Worm (Caenorhabditis elegans) whole organism, L3 larva: ENCODE measurements around the gene F19H8.2.
A peak's percentile ranks its signal among the peaks of the same experiment; 100 is the strongest.

ENCODE experiments used
- R02D3.7 ChIP-seq: fragments of 150-350 bp; optimal IDR thresholded peaks from 2 replicates; lab custom pipeline; 2014; ENCODE audit warnings: missing biosample characterization, missing genetic modification characterization
- ZK546.5 ChIP-seq: sonication (generic microtip); optimal IDR thresholded peaks from 2 replicates; lab custom pipeline; 2017; ENCODE audit warnings: missing biosample characterization, missing genetic modification characterization
- aly-2 ChIP-seq: fragments of 150-350 bp; optimal IDR thresholded peaks from 2 replicates; lab custom pipeline; 2014; ENCODE audit warnings: missing biosample characterization, missing genetic modification characterization
- ama-1 ChIP-seq: fragments of 150-350 bp; optimal IDR thresholded peaks from 2 replicates; lab custom pipeline; 2018
- ceh-16 ChIP-seq: sonication (generic microtip); optimal IDR thresholded peaks from 2 replicates; lab custom pipeline; 2017; ENCODE audit warnings: missing biosample characterization, missing genetic modification characterization
- ceh-28 ChIP-seq: fragments of 150-350 bp; optimal IDR thresholded peaks from 2 replicates; lab custom pipeline; 2014; ENCODE audit warnings: missing biosample characterization, missing genetic modification reagents, missing genetic modification characterization
- ceh-9 ChIP-seq: sonication (generic microtip); optimal IDR thresholded peaks from 2 replicates; lab custom pipeline; 2018; ENCODE audit warnings: missing biosample characterization, missing genetic modification characterization
- daf-12 ChIP-seq: fragments of 150-350 bp; optimal IDR thresholded peaks from 2 replicates; lab custom pipeline; 2014; ENCODE audit warnings: missing biosample characterization, missing genetic modification reagents, missing genetic modification characterization
- egl-5 ChIP-seq: fragments of 150-350 bp; optimal IDR thresholded peaks from 2 replicates; lab custom pipeline; 2017; ENCODE audit warnings: missing biosample characterization, missing genetic modification reagents, missing genetic modification characterization, inconsistent platforms
- elt-1 ChIP-seq: fragments of 150-350 bp; optimal IDR thresholded peaks from 2 replicates; lab custom pipeline; 2014; ENCODE audit warnings: missing biosample characterization, missing genetic modification characterization
- elt-2 ChIP-seq: sonication (generic microtip); optimal IDR thresholded peaks from 2 replicates; lab custom pipeline; 2016; ENCODE audit warnings: missing genetic modification reagents, mild to moderate bottlenecking, missing genetic modification characterization, missing compliant biosample characterization
- elt-3 ChIP-seq, 3 experiments: fragments of 150-350 bp in 1 of 3; sonication (generic microtip) in 2 of 3; optimal IDR thresholded peaks; 2 replicates in 2 of 3; 4 replicates in 1 of 3; lab custom pipeline; 2014 to 2017; ENCODE audit warnings: missing biosample characterization in 3 of 3, missing genetic modification characterization in 3 of 3
- eor-1 ChIP-seq, 2 experiments: fragments of 150-350 bp; optimal IDR thresholded peaks; 2 replicates each; lab custom pipeline; 2014 to 2018; ENCODE audit warnings: missing biosample characterization in 2 of 2, missing genetic modification characterization in 2 of 2
- fkh-2 ChIP-seq: fragments of 150-350 bp; optimal IDR thresholded peaks from 2 replicates; lab custom pipeline; 2014; ENCODE audit warnings: missing biosample characterization, missing genetic modification reagents, missing genetic modification characterization
- fos-1 ChIP-seq: fragments of 150-350 bp; optimal IDR thresholded peaks from 2 replicates; lab custom pipeline; 2014; ENCODE audit warnings: missing biosample characterization, missing genetic modification characterization
- hmg-11 ChIP-seq: sonication (generic microtip); optimal IDR thresholded peaks from 2 replicates; lab custom pipeline; 2016; ENCODE audit warnings: missing genetic modification characterization, missing compliant biosample characterization
- jun-1 ChIP-seq: fragments of 150-350 bp; optimal IDR thresholded peaks from 2 replicates; lab custom pipeline; 2014; ENCODE audit warnings: missing biosample characterization, missing genetic modification reagents, missing genetic modification characterization
- lin-15B ChIP-seq: fragments of 150-350 bp; optimal IDR thresholded peaks from 2 replicates; lab custom pipeline; 2014; ENCODE audit warnings: missing biosample characterization, missing genetic modification characterization
- lin-39 ChIP-seq: fragments of 150-350 bp; optimal IDR thresholded peaks from 2 replicates; lab custom pipeline; 2018; ENCODE audit warnings: missing biosample characterization, missing genetic modification reagents, missing genetic modification characterization
- lsy-12 ChIP-seq: sonication (generic microtip); optimal IDR thresholded peaks from 2 replicates; lab custom pipeline; 2016; ENCODE audit warnings: mild to moderate bottlenecking, missing genetic modification characterization, missing compliant biosample characterization
- mml-1 ChIP-seq: fragments of 150-350 bp; sonication (generic microtip); optimal IDR thresholded peaks from 3 replicates; lab custom pipeline; 2014; ENCODE audit warnings: missing biosample characterization, missing genetic modification characterization
- nfya-1 ChIP-seq: sonication (generic microtip); optimal IDR thresholded peaks from 2 replicates; lab custom pipeline; 2017; ENCODE audit warnings: missing genetic modification characterization, mild to moderate bottlenecking, missing compliant biosample characterization, antibody characterized with exemption, moderate library complexity; ENCODE audit not compliant: insufficient read depth
- nhr-11 ChIP-seq: fragments of 150-350 bp; optimal IDR thresholded peaks from 2 replicates; lab custom pipeline; 2014; ENCODE audit warnings: missing biosample characterization, missing genetic modification characterization
- nhr-12 ChIP-seq: fragments of 150-350 bp; optimal IDR thresholded peaks from 2 replicates; lab custom pipeline; 2014; ENCODE audit warnings: missing biosample characterization, missing genetic modification characterization
- nhr-23 ChIP-seq: fragments of 150-350 bp; optimal IDR thresholded peaks from 2 replicates; lab custom pipeline; 2014; ENCODE audit warnings: missing biosample characterization, missing genetic modification reagents, missing genetic modification characterization
- nhr-237 ChIP-seq: fragments of 150-350 bp; optimal IDR thresholded peaks from 2 replicates; lab custom pipeline; 2014; ENCODE audit warnings: missing biosample characterization, missing genetic modification characterization
- nhr-25 ChIP-seq: sonication (generic microtip); optimal IDR thresholded peaks from 2 replicates; lab custom pipeline; 2017; ENCODE audit warnings: missing biosample characterization, missing genetic modification characterization
- nhr-28 ChIP-seq: fragments of 150-350 bp; optimal IDR thresholded peaks from 2 replicates; lab custom pipeline; 2014; ENCODE audit warnings: missing biosample characterization, missing genetic modification characterization
- nhr-43 ChIP-seq: sonication (generic microtip); optimal IDR thresholded peaks from 2 replicates; lab custom pipeline; 2016; ENCODE audit warnings: mild to moderate bottlenecking, missing genetic modification characterization, missing compliant biosample characterization; ENCODE audit not compliant: poor library complexity, severe bottlenecking
- nhr-67 ChIP-seq: fragments of 150-350 bp; optimal IDR thresholded peaks from 2 replicates; lab custom pipeline; 2014; ENCODE audit warnings: missing biosample characterization, missing genetic modification characterization
- nhr-76 ChIP-seq: fragments of 150-350 bp; sonication (generic microtip); optimal IDR thresholded peaks from 5 replicates; lab custom pipeline; 2014; ENCODE audit warnings: missing biosample characterization, missing genetic modification characterization
- nhr-77 ChIP-seq: fragments of 150-350 bp; optimal IDR thresholded peaks from 2 replicates; lab custom pipeline; 2014; ENCODE audit warnings: missing biosample characterization, missing genetic modification characterization
- pha-4 ChIP-seq: fragments of 150-350 bp; optimal IDR thresholded peaks from 2 replicates; lab custom pipeline; 2014; ENCODE audit warnings: missing biosample characterization, missing genetic modification reagents, missing genetic modification characterization
- pqm-1 ChIP-seq: fragments of 150-350 bp; optimal IDR thresholded peaks from 2 replicates; lab custom pipeline; 2017; ENCODE audit warnings: missing biosample characterization, missing genetic modification characterization, inconsistent platforms
- sea-2 ChIP-seq: fragments of 150-350 bp; sonication (generic microtip); optimal IDR thresholded peaks from 4 replicates; lab custom pipeline; 2014; ENCODE audit warnings: missing biosample characterization, missing genetic modification reagents, missing genetic modification characterization
- skn-1 ChIP-seq: fragments of 150-350 bp; optimal IDR thresholded peaks from 2 replicates; lab custom pipeline; 2014; ENCODE audit warnings: missing biosample characterization, missing genetic modification characterization
- snpc-4 ChIP-seq: fragments of 150-350 bp; optimal IDR thresholded peaks from 2 replicates; lab custom pipeline; 2014; ENCODE audit warnings: missing biosample characterization, missing genetic modification characterization
- tbx-2 ChIP-seq: sonication (generic microtip); optimal IDR thresholded peaks from 2 replicates; lab custom pipeline; 2016; ENCODE audit warnings: mild to moderate bottlenecking, missing genetic modification characterization, missing compliant biosample characterization
- unc-39 ChIP-seq: sonication (generic microtip); optimal IDR thresholded peaks from 4 replicates; lab custom pipeline; 2017; ENCODE audit warnings: missing biosample characterization, missing genetic modification characterization
- unc-62 ChIP-seq: fragments of 150-350 bp; sonication (generic microtip); optimal IDR thresholded peaks from 4 replicates; lab custom pipeline; 2014; ENCODE audit warnings: missing biosample characterization, missing genetic modification reagents, missing genetic modification characterization
- zag-1 ChIP-seq: fragments of 150-350 bp; optimal IDR thresholded peaks from 2 replicates; lab custom pipeline; 2014; ENCODE audit warnings: missing biosample characterization, missing genetic modification characterization
- ztf-11 ChIP-seq: fragments of 150-350 bp; optimal IDR thresholded peaks from 2 replicates; lab custom pipeline; 2014; ENCODE audit warnings: missing biosample characterization, missing genetic modification characterization
- ztf-4 ChIP-seq: fragments of 150-350 bp; optimal IDR thresholded peaks from 2 replicates; lab custom pipeline; 2014; ENCODE audit warnings: missing biosample characterization, missing genetic modification characterization

Gene F19H8.2

DNA sequence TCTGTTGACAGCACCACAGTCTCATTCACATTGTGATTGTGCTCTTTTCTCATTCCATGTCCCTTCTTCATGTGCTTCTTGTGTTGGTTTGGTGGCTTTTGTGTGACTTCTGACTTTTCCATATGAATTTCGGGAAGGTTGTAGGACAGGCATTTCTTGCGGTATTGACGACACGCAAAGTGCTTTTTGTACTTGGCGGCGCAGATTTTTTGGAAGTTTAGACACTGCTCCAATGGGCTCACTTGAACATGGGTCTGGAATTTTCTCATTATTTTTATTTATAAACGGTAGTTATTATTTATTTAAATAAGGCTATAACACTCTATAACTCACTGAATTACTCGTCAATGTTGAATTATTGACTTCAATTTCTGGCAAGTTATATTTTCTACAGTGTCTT is 1.4 kb downstream of the F19H8.2 start:
- TF ChIP-seq nhr-11 (tag; lab: Kevin White, UChicago) (no peak), lin-15B (tag; lab: Kevin White, UChicago) (no peak), ceh-16 (tag; lab: Kevin White, UChicago) (no peak), nhr-12 (tag; lab: Kevin White, UChicago) (no peak), ceh-9 (tag; lab: Kevin White, UChicago) (no peak), skn-1 (tag; lab: Kevin White, UChicago) (no peak), ama-1 (lab: Kevin White, UChicago) (no peak), ceh-28 (tag; lab: Kevin White, UChicago) (no peak), elt-2 (tag; lab: Kevin White, UChicago) (no peak), nhr-28 (tag; lab: Kevin White, UChicago) (no peak), mml-1 (tag; lab: Kevin White, UChicago) (no peak)

DNA sequence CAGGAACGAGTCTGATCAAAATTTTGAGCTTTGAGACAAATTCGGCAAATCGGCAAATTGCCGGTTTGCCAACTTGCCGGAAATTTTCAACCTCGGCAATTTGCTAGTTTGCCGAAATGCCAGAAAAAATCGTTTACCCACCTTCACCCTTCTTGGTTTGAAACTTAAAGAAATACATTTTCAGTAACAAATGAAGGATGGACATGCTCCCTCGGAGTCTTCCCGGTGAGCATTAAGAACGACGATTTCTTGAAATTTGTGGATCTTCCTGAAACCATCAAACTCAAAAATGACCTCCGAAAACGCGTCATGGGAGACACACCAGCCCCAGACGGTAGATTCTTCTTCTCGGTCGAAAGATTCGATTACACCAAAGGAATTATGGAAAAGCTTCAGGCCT is 2.9 kb downstream of the F19H8.2 start:
- TF ChIP-seq ama-1 (lab: Kevin White, UChicago) (peak; percentile 58), ztf-11 (tag; lab: Kevin White, UChicago) (no peak), elt-2 (tag; lab: Kevin White, UChicago) (peak; percentile 18), lin-15B (tag; lab: Kevin White, UChicago) (no peak)
- TF ChIP-seq, all 47 proteins: peak for 2

DNA sequence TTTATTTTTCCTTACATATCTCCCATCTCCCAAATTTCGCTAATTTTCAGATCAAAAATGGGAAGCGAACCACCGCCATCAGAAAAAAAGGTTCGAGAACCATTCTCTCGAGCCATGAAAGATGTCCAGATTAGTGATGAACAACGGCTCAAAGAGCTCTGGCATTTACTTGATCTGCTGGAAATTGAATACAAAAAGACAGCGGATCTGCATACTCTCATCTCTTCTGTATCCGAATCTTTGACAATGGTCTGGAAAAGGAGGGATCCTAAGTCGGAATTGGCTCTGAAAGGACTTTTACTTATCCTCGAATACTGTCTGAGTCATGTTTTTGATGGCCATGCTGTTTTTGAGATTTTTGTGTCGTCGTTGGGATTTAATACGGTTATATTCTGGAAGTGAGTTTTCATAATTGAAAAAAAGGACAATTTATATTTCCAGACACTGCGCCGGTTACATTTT is 4.8 kb downstream of the F19H8.2 start, which contains the start of gene tps-2:
TSS of gene tps-2 (plus strand) at position 51 of the 462 bp plus-strand sequence.
- TF ChIP-seq ceh-9 (tag; lab: Kevin White, UChicago) (no peak), daf-12 (tag; lab: Kevin White, UChicago) (no peak), fkh-2 (tag; lab: Kevin White, UChicago) (no peak), unc-39 (no peak), ama-1 (lab: Kevin White, UChicago) (peak; percentile 92), nfya-1 (tag; lab: Kevin White, UChicago) (peak; percentile 13)
- TF ChIP-seq, all 47 proteins: peak for 2

DNA sequence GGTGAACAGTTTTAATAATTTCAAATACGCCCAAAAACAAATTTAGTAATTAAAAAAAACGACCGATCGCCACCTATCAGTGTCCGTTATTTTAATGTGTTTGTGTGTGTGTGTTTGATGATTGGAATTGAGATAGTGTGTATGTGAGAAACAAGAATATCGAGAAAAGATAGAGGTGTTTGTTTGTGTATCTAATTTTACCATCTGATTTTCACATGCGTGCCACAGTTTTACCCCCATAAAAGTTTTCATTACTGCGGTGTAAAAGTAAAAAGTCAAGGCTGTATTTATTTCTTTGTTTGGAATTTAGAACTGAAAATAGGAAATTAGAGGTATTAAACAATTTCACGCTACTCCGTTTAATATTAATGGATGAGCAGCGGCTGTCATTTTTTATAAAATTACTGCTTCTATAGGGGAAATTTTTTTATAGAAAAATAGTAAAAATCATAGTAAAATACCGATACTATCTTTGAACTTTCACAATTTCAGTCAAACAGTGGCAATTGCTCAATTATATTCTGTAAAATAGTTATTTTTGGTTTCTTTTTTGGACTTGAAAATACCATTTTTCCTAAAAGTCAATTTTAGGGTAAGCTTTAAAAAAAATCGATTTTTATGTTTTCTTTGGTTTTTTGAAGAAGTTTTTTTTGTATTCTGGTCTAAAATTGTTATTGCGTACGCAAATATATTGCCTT is 5.6 kb downstream of the F19H8.2 start:
- TF ChIP-seq fos-1 (tag; lab: Kevin White, UChicago) (no peak), snpc-4 (tag; lab: Kevin White, UChicago) (no peak), elt-3 (tag; optimal IDR thresholded peaks at IDR 0.05; lab: Kevin White, UChicago) (no peak), nhr-67 (tag; lab: Kevin White, UChicago) (no peak), pha-4 (tag; lab: Kevin White, UChicago) (peak; percentile 47), mml-1 (tag; lab: Kevin White, UChicago) (peak; percentile 9), skn-1 (tag; lab: Kevin White, UChicago) (no peak), nhr-76 (no peak), egl-5 (tag; lab: Kevin White, UChicago) (no peak), lin-15B (tag; lab: Kevin White, UChicago) (no peak), jun-1 (tag; lab: Kevin White, UChicago) (no peak), unc-62 (GFP tag; lab: Kevin White, UChicago) (no peak), hmg-11 (tag; lab: Kevin White, UChicago) (no peak), nhr-11 (tag; lab: Kevin White, UChicago) (no peak), elt-2 (tag; lab: Kevin White, UChicago) (peak; percentile 39), nhr-12 (tag; lab: Kevin White, UChicago) (no peak), ceh-9 (tag; lab: Kevin White, UChicago) (no peak), tbx-2 (tag; lab: Kevin White, UChicago) (no peak), elt-1 (peak; percentile 48), daf-12 (tag; lab: Kevin White, UChicago) (no peak), unc-39 (no peak), sea-2 (GFP tag; lab: Kevin White, UChicago) (no peak), lin-39 (tag; lab: Kevin White, UChicago) (no peak), fkh-2 (tag; lab: Kevin White, UChicago) (no peak), lsy-12 (tag; lab: Kevin White, UChicago) (no peak), nfya-1 (tag; lab: Kevin White, UChicago) (peak; percentile 35), ztf-4 (no peak), zag-1 (tag; lab: Kevin White, UChicago) (no peak), aly-2 (tag; lab: Kevin White, UChicago) (no peak), nhr-28 (tag; lab: Kevin White, UChicago) (no peak), pqm-1 (tag; lab: Kevin White, UChicago) (peak; percentile 63), R02D3.7 (no peak), nhr-77 (tag; lab: Kevin White, UChicago) (no peak), ZK546.5 (no peak), nhr-237 (tag; lab: Kevin White, UChicago) (no peak), ceh-16 (tag; lab: Kevin White, UChicago) (no peak), eor-1 (tag; optimal IDR thresholded peaks at IDR 0.05; lab: Kevin White, UChicago) (no peak), ceh-28 (tag; lab: Kevin White, UChicago) (no peak), nhr-23 (tag; lab: Kevin White, UChicago) (peak; percentile 28), nhr-43 (tag; lab: Kevin White, UChicago) (peak; percentile 48), nhr-25 (tag; lab: Kevin White, UChicago) (no peak), ztf-11 (tag; lab: Kevin White, UChicago) (no peak)
